Fruit fly (Drosophila melanogaster): ENCODE results near the gene CG8372.

- TF ChIP-seq EcR (GFP tag; optimal IDR thresholded peaks at IDR 0.05) (no peak), psq (optimal IDR thresholded peaks at IDR 0.05) (no peak)
These were observed 7.8 kb upstream of the CG8372 start, which contains the start of gene Snx6 for dm6 chr2L:8220393-8220934.

Measured in whole organism.